Fruit fly (Drosophila melanogaster) whole organism, embryonic: Measurements from ENCODE around the gene acj6.

Experiments used
- Atf-2 ChIP-seq: fragments of 200-800 bp; sonication (Bioruptor generic); optimal IDR thresholded peaks from 2 replicates; lab custom pipeline; 2016; ENCODE audit warnings: missing biosample characterization, missing genetic modification characterization
- Bteb2 ChIP-seq: fragments of 200-800 bp; sonication (Bioruptor generic); optimal IDR thresholded peaks from 2 replicates; lab custom pipeline; 2016; ENCODE audit warnings: missing biosample characterization, missing genetic modification characterization
- CG11723 ChIP-seq: fragments of 200-800 bp; sonication (Bioruptor generic); optimal IDR thresholded peaks from 2 replicates; lab custom pipeline; 2017; ENCODE audit warnings: missing biosample characterization, mild to moderate bottlenecking, missing genetic modification characterization
- CG12236 ChIP-seq: fragments of 200-800 bp; sonication (Bioruptor generic); optimal IDR thresholded peaks from 2 replicates; lab custom pipeline; 2016; ENCODE audit warnings: missing biosample characterization, missing genetic modification characterization
- CG12744 ChIP-seq: fragments of 200-800 bp; sonication (Bioruptor generic); optimal IDR thresholded peaks from 2 replicates; lab custom pipeline; 2016; ENCODE audit warnings: missing biosample characterization, missing genetic modification characterization
- CG13123 ChIP-seq: fragments of 200-800 bp; sonication (Bioruptor generic); optimal IDR thresholded peaks from 2 replicates; lab custom pipeline; 2016; ENCODE audit warnings: missing biosample characterization, missing genetic modification characterization
- CG18262 ChIP-seq: fragments of 200-800 bp; optimal IDR thresholded peaks from 3 replicates; lab custom pipeline; 2019; ENCODE audit warnings: missing biosample characterization, mild to moderate bottlenecking, missing genetic modification characterization, moderate library complexity
- CG2678 ChIP-seq: fragments of 200-800 bp; sonication (Bioruptor generic); optimal IDR thresholded peaks from 3 replicates; lab custom pipeline; 2019; ENCODE audit warnings: missing biosample characterization, mild to moderate bottlenecking, missing genetic modification characterization, moderate library complexity
- CG2712 ChIP-seq: fragments of 200-800 bp; optimal IDR thresholded peaks from 3 replicates; lab custom pipeline; 2019; ENCODE audit warnings: missing biosample characterization, mild to moderate bottlenecking, missing genetic modification characterization, moderate library complexity
- CG30403 ChIP-seq: fragments of 200-800 bp; sonication (Bioruptor generic); optimal IDR thresholded peaks from 3 replicates; lab custom pipeline; 2016; ENCODE audit warnings: missing biosample characterization, missing genetic modification characterization
- CG3065 ChIP-seq: fragments of 200-800 bp; sonication (Bioruptor generic); optimal IDR thresholded peaks from 2 replicates; lab custom pipeline; 2016; ENCODE audit warnings: missing biosample characterization, missing genetic modification characterization
- CG32772 ChIP-seq: fragments of 200-800 bp; sonication (Bioruptor generic); IDR thresholded peaks from 2 replicates; pipeline ENCODE4 v1.3.6; 2022; ENCODE audit warnings: missing biosample characterization, missing genetic modification characterization
- CG3281 ChIP-seq: fragments of 200-800 bp; sonication (Bioruptor generic); optimal IDR thresholded peaks from 3 replicates; lab custom pipeline; 2017; ENCODE audit warnings: missing biosample characterization, mild to moderate bottlenecking, missing genetic modification characterization
- CG4854 ChIP-seq: fragments of 200-800 bp; sonication (Bioruptor generic); optimal IDR thresholded peaks from 2 replicates; lab custom pipeline; 2016; ENCODE audit warnings: missing biosample characterization, missing genetic modification characterization, inconsistent platforms
- CG5180 ChIP-seq: fragments of 200-800 bp; sonication (Bioruptor generic); optimal IDR thresholded peaks from 3 replicates; lab custom pipeline; 2017; ENCODE audit warnings: missing biosample characterization, missing genetic modification characterization, mild to moderate bottlenecking, moderate library complexity, missing genetic modification reagents
- CG5953 ChIP-seq: fragments of 200-800 bp; sonication (Bioruptor generic); IDR thresholded peaks from 2 replicates; pipeline ENCODE4 v1.3.6; 2022; ENCODE audit warnings: missing biosample characterization, missing genetic modification characterization
- CG7372 ChIP-seq: fragments of 200-800 bp; sonication (Bioruptor generic); IDR thresholded peaks from 2 replicates; pipeline ENCODE4 v1.3.6; 2022; ENCODE audit warnings: missing biosample characterization, missing genetic modification characterization
- CG8944 ChIP-seq: fragments of 200-800 bp; sonication (Bioruptor generic); optimal IDR thresholded peaks from 3 replicates; lab custom pipeline; 2016; ENCODE audit warnings: missing biosample characterization, missing genetic modification characterization
- Dip2 ChIP-seq: fragments of 200-800 bp; sonication (Bioruptor generic); IDR thresholded peaks from 2 replicates; pipeline ENCODE4 v1.3.6; 2022; ENCODE audit warnings: missing biosample characterization, missing genetic modification characterization
- Fer2 ChIP-seq: fragments of 200-800 bp; sonication (Bioruptor generic); optimal IDR thresholded peaks from 2 replicates; lab custom pipeline; 2018; ENCODE audit warnings: missing biosample characterization, mild to moderate bottlenecking, missing genetic modification characterization, moderate library complexity
- GATAe ChIP-seq: fragments of 200-800 bp; sonication (Bioruptor generic); conservative IDR thresholded peaks from 2 replicates; pipeline ENCODE4 v1.3.6; 2022; ENCODE audit warnings: missing biosample characterization, missing genetic modification characterization
- Gug ChIP-seq: fragments of 200-800 bp; sonication (Bioruptor generic); IDR thresholded peaks from 4 replicates; pipeline ENCODE4 v1.3.6; 2022; ENCODE audit warnings: missing biosample characterization, missing genetic modification characterization
- H15 ChIP-seq: fragments of 200-800 bp; sonication (Bioruptor generic); IDR thresholded peaks from 3 replicates; pipeline ENCODE4 v1.3.6; 2022; ENCODE audit warnings: missing biosample characterization, missing genetic modification characterization
- Hr3 ChIP-seq: fragments of 200-800 bp; sonication (Bioruptor generic); optimal IDR thresholded peaks from 3 replicates; lab custom pipeline; 2016; ENCODE audit warnings: missing biosample characterization, missing genetic modification characterization
- Hr39 ChIP-seq: fragments of >200 bp; optimal IDR thresholded peaks from 2 replicates; lab custom pipeline; 2017
- Mrtf ChIP-seq: fragments of 200-800 bp; sonication (Bioruptor generic); IDR thresholded peaks from 3 replicates; pipeline ENCODE4 v1.3.6; 2022; ENCODE audit warnings: missing biosample characterization, missing genetic modification characterization
- NFAT ChIP-seq: fragments of 200-800 bp; sonication (Bioruptor generic); IDR thresholded peaks from 2 replicates; pipeline ENCODE4 v1.3.6; 2022; ENCODE audit warnings: missing biosample characterization, missing genetic modification characterization
- Nf-YB ChIP-seq: fragments of 200-800 bp; sonication (Bioruptor generic); optimal IDR thresholded peaks from 3 replicates; lab custom pipeline; 2019; ENCODE audit warnings: missing biosample characterization, mild to moderate bottlenecking, missing genetic modification characterization, moderate library complexity
- Sox102F ChIP-seq: fragments of 200-800 bp; sonication (Bioruptor generic); optimal IDR thresholded peaks from 2 replicates; lab custom pipeline; 2018; ENCODE audit warnings: missing biosample characterization, mild to moderate bottlenecking, missing genetic modification characterization, moderate library complexity
- Trl ChIP-seq, 3 experiments: fragments of >200 bp in 2 of 3; fragments of 200-800 bp in 1 of 3; sonication (Bioruptor generic) in 1 of 3; optimal IDR thresholded peaks; 2 replicates in 1 of 3; 3 replicates in 2 of 3; lab custom pipeline; 2016 to 2017; ENCODE audit warnings: missing biosample characterization in 1 of 3, missing genetic modification characterization in 1 of 3
- ab ChIP-seq: fragments of 200-800 bp; sonication (Bioruptor generic); optimal IDR thresholded peaks from 2 replicates; lab custom pipeline; 2016; ENCODE audit warnings: missing biosample characterization, missing genetic modification characterization
- cato ChIP-seq: fragments of 200-800 bp; sonication (Bioruptor generic); optimal IDR thresholded peaks from 2 replicates; lab custom pipeline; 2016; ENCODE audit warnings: missing biosample characterization, missing genetic modification characterization, borderline replicate concordance
- cg ChIP-seq: fragments of 200-800 bp; sonication (Bioruptor generic); optimal IDR thresholded peaks from 3 replicates; lab custom pipeline; 2019; ENCODE audit warnings: missing biosample characterization, mild to moderate bottlenecking, missing genetic modification characterization, moderate library complexity
- chinmo ChIP-seq: fragments of 200-800 bp; sonication (Bioruptor generic); IDR thresholded peaks from 4 replicates; pipeline ENCODE4 v1.3.6; 2022; ENCODE audit warnings: missing biosample characterization, missing genetic modification characterization; ENCODE audit not compliant: partially characterized antibody
- danr ChIP-seq: fragments of 200-800 bp; sonication (Bioruptor generic); IDR thresholded peaks from 2 replicates; pipeline ENCODE4 v1.3.6; 2022; ENCODE audit warnings: missing biosample characterization, missing genetic modification characterization
- exex ChIP-seq: fragments of 200-800 bp; sonication (Bioruptor generic); optimal IDR thresholded peaks from 4 replicates; lab custom pipeline; 2018; ENCODE audit warnings: missing biosample characterization, mild to moderate bottlenecking, missing genetic modification characterization, moderate library complexity
- hkb ChIP-seq, 2 experiments: fragments of 200-800 bp in 1 of 2; fragments of >200 bp in 1 of 2; sonication (Bioruptor generic) in 1 of 2; IDR thresholded peaks in 1 of 2; optimal IDR thresholded peaks in 1 of 2; 2 replicates each; pipeline versions ENCODE4 v1.3.6 to Lab custom; 2017 to 2022; ENCODE audit warnings: missing biosample characterization in 1 of 2, missing genetic modification characterization in 1 of 2
- hth ChIP-seq: fragments of >200 bp; optimal IDR thresholded peaks from 2 replicates; lab custom pipeline; 2017; ENCODE audit warnings: inconsistent platforms
- kay ChIP-seq: fragments of 200-800 bp; sonication (Bioruptor generic); optimal IDR thresholded peaks from 2 replicates; lab custom pipeline; 2016; ENCODE audit warnings: missing biosample characterization, missing genetic modification characterization
- knrl ChIP-seq: fragments of 200-800 bp; sonication (Bioruptor generic); IDR thresholded peaks from 3 replicates; pipeline ENCODE4 v1.3.6; 2022; ENCODE audit warnings: missing biosample characterization, missing genetic modification characterization; ENCODE audit not compliant: partially characterized antibody
- lola ChIP-seq, 3 experiments: fragments of >200 bp in 2 of 3; fragments of 200-800 bp in 1 of 3; sonication (Bioruptor generic) in 1 of 3; optimal IDR thresholded peaks; 2 replicates each; lab custom pipeline; 2017 to 2019; ENCODE audit warnings: missing biosample characterization in 3 of 3, missing genetic modification characterization in 3 of 3, mild to moderate bottlenecking in 1 of 3, moderate library complexity in 1 of 3
- mirr ChIP-seq: fragments of 200-800 bp; sonication (Bioruptor generic); optimal IDR thresholded peaks from 3 replicates; lab custom pipeline; 2018; ENCODE audit warnings: missing biosample characterization, mild to moderate bottlenecking, missing genetic modification characterization
- nerfin-2 ChIP-seq: fragments of 200-800 bp; sonication (Bioruptor generic); IDR thresholded peaks from 2 replicates; pipeline ENCODE4 v1.3.6; 2022; ENCODE audit warnings: missing biosample characterization, missing genetic modification characterization; ENCODE audit not compliant: partially characterized antibody
- sens-2 ChIP-seq: fragments of 200-800 bp; sonication (Bioruptor generic); IDR thresholded peaks from 2 replicates; pipeline ENCODE4 v1.3.6; 2022; ENCODE audit warnings: missing biosample characterization, missing genetic modification characterization
- sima ChIP-seq: fragments of 200-800 bp; sonication (Bioruptor generic); optimal IDR thresholded peaks from 2 replicates; lab custom pipeline; 2016; ENCODE audit warnings: missing biosample characterization, missing genetic modification characterization
- tgo ChIP-seq: fragments of 200-800 bp; sonication (Bioruptor generic); IDR thresholded peaks from 3 replicates; pipeline ENCODE4 v1.3.6; 2022; ENCODE audit warnings: missing biosample characterization, missing genetic modification characterization
- tll ChIP-seq, 2 experiments: fragments of 200-800 bp in 1 of 2; fragments of >200 bp in 1 of 2; sonication (Bioruptor generic) in 1 of 2; optimal IDR thresholded peaks; 2 replicates each; lab custom pipeline; 2017 to 2019; ENCODE audit warnings: missing biosample characterization in 2 of 2, missing genetic modification characterization in 2 of 2, mild to moderate bottlenecking in 1 of 2, moderate library complexity in 1 of 2
- trem ChIP-seq: fragments of 200-800 bp; optimal IDR thresholded peaks from 3 replicates; lab custom pipeline; 2019; ENCODE audit warnings: missing biosample characterization, mild to moderate bottlenecking, missing genetic modification characterization, moderate library complexity

Gene acj6

dm6 chrX:15383513-15384373 is 4.9 kb upstream of the acj6 start (continued):
- TF ChIP-seq H15 (GFP tag; lab: Robert Waterston, UW) (0 out of 3 replicates have a peak, but pooled peaks have one; percentile 13), CG11723 (GFP tag; lab: Kevin White, UChicago) (peak; percentile 13), Hr39 (lab: Kevin White, UChicago) (no peak), CG5953 (no peak), CG8944 (GFP tag; lab: Kevin White, UChicago) (no peak), CG4854 (no peak), CG3065 (no peak), trem (tag; lab: Kevin White, UChicago) (peak; percentile 24), sens-2 (GFP tag; lab: Robert Waterston, UW) (no peak), CG18262 (tag; lab: Kevin White, UChicago) (peak; percentile 66), hkb (optimal IDR thresholded peaks at IDR 0.05; lab: Kevin White, UChicago) (peak; percentile 81), hkb (GFP tag; IDR thresholded peaks at IDR 0.05; lab: Robert Waterston, UW) (peak; percentile 60), cato (GFP tag; lab: Kevin White, UChicago) (no peak), CG13123 (GFP tag; lab: Kevin White, UChicago) (no peak), CG3281 (GFP tag; lab: Kevin White, UChicago) (peak; percentile 55), Gug (GFP tag; lab: Robert Waterston, UW) (no peak), GATAe (GFP tag; lab: Robert Waterston, UW) (no peak), CG12744 (no peak), Atf-2 (GFP tag; lab: Kevin White, UChicago) (no peak), chinmo (no peak), Fer2 (tag; lab: Kevin White, UChicago) (no peak), Dip2 (GFP tag; lab: Robert Waterston, UW) (no peak), CG5180 (peak; percentile 18), danr (GFP tag; lab: Robert Waterston, UW) (no peak), CG2678 (tag; lab: Kevin White, UChicago) (peak; percentile 77), tgo (GFP tag; lab: Robert Waterston, UW) (peak; percentile 60), sima (GFP tag; lab: Kevin White, UChicago) (no peak), ab (GFP tag; lab: Kevin White, UChicago) (no peak), CG32772 (no peak), lola (GFP tag; optimal IDR thresholded peaks at IDR 0.05; lab: Kevin White, UChicago) (peak in 1 of 3 experiments; percentile 35), nerfin-2 (GFP tag; lab: Robert Waterston, UW) (no peak), Bteb2 (GFP tag; lab: Kevin White, UChicago) (no peak), mirr (no peak), Hr3 (GFP tag; lab: Kevin White, UChicago) (peak; percentile 49), kay (GFP tag; lab: Kevin White, UChicago) (no peak), CG12236 (GFP tag; lab: Kevin White, UChicago) (no peak), exex (tag; lab: Kevin White, UChicago) (no peak), Sox102F (GFP tag; lab: Kevin White, UChicago) (peak; percentile 61), cg (GFP tag; lab: Kevin White, UChicago) (peak; percentile 17), NFAT (GFP tag; lab: Robert Waterston, UW) (no peak), knrl (GFP tag; lab: Robert Waterston, UW) (no peak), hth (lab: Kevin White, UChicago) (no peak), tll (GFP tag; optimal IDR thresholded peaks at IDR 0.05; lab: Kevin White, UChicago) (no peak), Trl (optimal IDR thresholded peaks at IDR 0.05; lab: Kevin White, UChicago) (no peak), Trl (GFP tag; optimal IDR thresholded peaks at IDR 0.05; lab: Kevin White, UChicago) (no peak), CG7372 (GFP tag; lab: Robert Waterston, UW) (peak; percentile 48; the same call in 1 of the 2 replicates), Nf-YB (GFP tag; lab: Kevin White, UChicago) (no peak), CG2712 (tag; lab: Kevin White, UChicago) (peak; percentile 64), Mrtf (GFP tag; lab: Robert Waterston, UW) (0 out of 3 replicates have a peak, but pooled peaks have one; percentile 14), CG30403 (peak; percentile 67)
